Worm (Caenorhabditis elegans): ENCODE results near the gene nhr-78.

DNA sequence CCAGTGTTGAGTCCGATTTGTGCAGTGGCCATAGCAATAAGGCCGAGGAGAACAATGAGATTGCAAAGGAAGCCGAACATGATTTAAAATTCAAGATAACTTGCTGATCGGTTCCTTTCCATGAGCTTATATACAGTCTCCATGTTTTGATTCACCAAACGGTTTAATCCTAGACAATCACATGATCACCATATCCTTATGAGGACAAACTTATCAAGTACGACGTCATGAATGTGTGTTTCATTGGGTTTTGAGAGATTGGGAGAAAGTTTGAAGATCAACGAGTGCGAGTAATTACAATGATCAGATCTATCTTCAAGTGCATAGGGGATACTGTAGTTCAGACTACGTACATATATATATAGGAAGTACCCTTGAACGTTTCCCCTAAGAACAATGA lies 12.8 kb upstream of the nhr-78 start, which contains the start of gene dct-7:
- no peak for TF ChIP-seq ceh-36 (tag; optimal IDR thresholded peaks at IDR 0.05)
- TF ChIP-seq aly-1 (tag; optimal IDR thresholded peaks at IDR 0.05) = no peak
- TF ChIP-seq ceh-13 (GFP tag; optimal IDR thresholded peaks at IDR 0.05) = no peak
- no peak for TF ChIP-seq ama-1 (optimal IDR thresholded peaks at IDR 0.05)
